Worm (Caenorhabditis elegans): ENCODE results near the gene col-161.

DNA sequence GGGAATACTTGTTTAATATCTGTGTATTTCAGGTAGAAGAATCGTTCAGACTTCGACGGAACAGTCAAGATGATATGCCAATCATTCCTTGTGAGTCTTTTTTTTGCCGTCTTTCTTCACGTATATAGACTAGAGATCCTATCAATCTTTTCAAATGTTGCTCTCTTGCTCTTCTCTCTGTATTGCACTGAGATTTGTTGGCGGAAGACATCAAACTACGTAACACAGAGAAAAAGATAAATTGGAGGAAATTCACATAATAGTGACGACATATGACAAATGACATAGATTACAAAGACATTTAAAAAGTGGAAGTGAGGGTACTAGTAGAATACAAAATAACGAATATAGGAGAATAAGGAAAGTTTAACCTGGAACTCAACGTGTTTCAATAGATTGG is 34.0 kb upstream of the col-161 start:
- TF ChIP-seq lin-13 (GFP tag; optimal IDR thresholded peaks at IDR 0.05): no peak
- no peak for TF ChIP-seq tlp-1 (tag; optimal IDR thresholded peaks at IDR 0.05)
- TF ChIP-seq elt-3 (tag; optimal IDR thresholded peaks at IDR 0.05): no peak
- no peak for TF ChIP-seq fos-1 (tag; optimal IDR thresholded peaks at IDR 0.05)
- TF ChIP-seq nhr-11 (tag; optimal IDR thresholded peaks at IDR 0.05): no peak
- TF ChIP-seq blmp-1 (tag; optimal IDR thresholded peaks at IDR 0.05): no peak
- no peak for TF ChIP-seq nhr-28 (tag; optimal IDR thresholded peaks at IDR 0.05)
- TF ChIP-seq unc-86 (tag; optimal IDR thresholded peaks at IDR 0.05): no peak
- no peak for TF ChIP-seq unc-130 (tag; optimal IDR thresholded peaks at IDR 0.05)
- no peak for TF ChIP-seq lin-15B (tag; optimal IDR thresholded peaks at IDR 0.05)

Measured in whole organism, L1 larva.